Worm (Caenorhabditis elegans) whole organism, young adult: Measurements from ENCODE around the gene fbxa-163.

Source experiments
- F49E8.2 ChIP-seq: sonication (generic microtip); optimal IDR thresholded peaks from 3 replicates; lab custom pipeline; 2017; ENCODE audit warnings: missing genetic modification characterization, mild to moderate bottlenecking, missing compliant biosample characterization, antibody characterized with exemption, moderate library complexity; ENCODE audit not compliant: insufficient read depth
- Y95B8A.8 ChIP-seq: fragments of 200-800 bp; sonication (Bioruptor generic); IDR thresholded peaks from 2 replicates; pipeline ENCODE4 v1.3.6; 2022; ENCODE audit warnings: missing genetic modification reagents, missing genetic modification characterization, missing compliant biosample characterization
- pha-4 ChIP-seq: fragments of 150-350 bp; sonication (generic microtip); optimal IDR thresholded peaks from 2 replicates; lab custom pipeline; 2014; ENCODE audit warnings: missing biosample characterization, missing genetic modification reagents, missing genetic modification characterization
- unc-62 ChIP-seq: fragments of 150-350 bp; optimal IDR thresholded peaks from 2 replicates; lab custom pipeline; 2014; ENCODE audit warnings: missing biosample characterization, missing genetic modification reagents, missing genetic modification characterization

ce11 chrII:1624572-1624971, 14.0 kb upstream of the fbxa-163 start, which contains the start of gene fbxa-160:
- TF ChIP-seq F49E8.2 (tag; lab: Kevin White, UChicago) (no peak), Y95B8A.8 (GFP tag; lab: Robert Waterston, UW) (no peak), pha-4 (tag; lab: Kevin White, UChicago) (no peak), unc-62 (GFP tag; lab: Kevin White, UChicago) (no peak)
